Worm (Caenorhabditis elegans): ENCODE results near the gene F46C5.10.

F46C5.10 gene

DNA sequence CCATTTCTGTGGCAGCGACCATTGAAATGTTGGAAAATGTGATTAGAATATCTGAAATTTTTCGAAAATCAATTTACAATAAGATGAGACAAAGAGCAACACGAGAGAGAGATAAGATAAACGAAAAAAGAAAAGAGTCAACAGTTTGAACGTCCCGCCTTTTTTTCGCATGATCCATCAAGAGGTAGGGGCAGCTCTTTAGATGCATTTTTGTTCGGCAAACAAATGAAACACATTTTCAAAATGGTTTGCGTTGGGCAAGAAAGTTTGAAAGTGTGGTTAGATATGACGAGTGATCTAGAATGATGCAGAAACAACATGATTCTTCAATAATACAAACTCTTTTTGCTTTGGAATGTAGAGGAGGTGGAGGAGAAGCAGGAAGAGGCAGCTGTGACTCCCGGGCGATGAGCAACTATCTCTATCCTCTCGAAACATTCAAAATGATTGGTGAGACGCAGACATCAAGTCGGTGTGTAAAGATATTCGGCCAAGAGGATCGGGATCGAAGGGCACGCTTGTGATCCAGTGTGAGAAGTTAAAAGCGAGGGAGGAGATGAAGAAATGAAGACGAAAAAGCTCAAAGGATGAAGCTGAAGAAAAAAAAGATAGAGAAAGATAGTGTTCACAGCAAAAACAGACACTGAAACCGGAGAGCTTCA, 25.8 kb upstream of the F46C5.10 start, which contains the start of gene F46C5.6:
TSS of gene F46C5.6 (minus strand) at position 51 of the 662 bp plus-strand sequence.
- TF ChIP-seq alr-1 (tag; optimal IDR thresholded peaks at IDR 0.05; ENCODE audit: borderline replicate concordance) (no peak), grh-1 (GFP tag; IDR thresholded peaks at IDR 0.05) (no peak), ceh-88 (GFP tag; IDR thresholded peaks at IDR 0.05) (no peak), hlh-17 (GFP tag; optimal IDR thresholded peaks at IDR 0.05; ENCODE audit: borderline replicate concordance) (no peak), ceh-82 (tag; optimal IDR thresholded peaks at IDR 0.05) (no peak), nhr-28 (tag; optimal IDR thresholded peaks at IDR 0.05) (no peak), lin-39 (tag; optimal IDR thresholded peaks at IDR 0.05) (no peak), nhr-71 (tag; optimal IDR thresholded peaks at IDR 0.05) (peak; percentile 73), snu-23 (GFP tag; optimal IDR thresholded peaks at IDR 0.05) (peak; percentile 45), aly-2 (tag; optimal IDR thresholded peaks at IDR 0.05) (no peak), elt-2 (tag; optimal IDR thresholded peaks at IDR 0.05) (no peak), nhr-11 (tag; optimal IDR thresholded peaks at IDR 0.05) (no peak), unc-130 (tag; optimal IDR thresholded peaks at IDR 0.05) (no peak), hlh-4 (tag; optimal IDR thresholded peaks at IDR 0.05) (no peak), nhr-47 (tag; optimal IDR thresholded peaks at IDR 0.05) (no peak), isw-1 (GFP tag; IDR thresholded peaks at IDR 0.05) (no peak), dsc-1 (tag; optimal IDR thresholded peaks at IDR 0.05) (peak; percentile 53), ztf-11 (tag; optimal IDR thresholded peaks at IDR 0.05) (no peak), nhr-12 (tag; optimal IDR thresholded peaks at IDR 0.05) (no peak), swsn-7 (tag; optimal IDR thresholded peaks at IDR 0.05) (peak; percentile 9), nhr-20 (tag; optimal IDR thresholded peaks at IDR 0.05) (peak; percentile 39), lsy-2 (tag; optimal IDR thresholded peaks at IDR 0.05) (peak in 1 of 2 experiments; percentile 40), elt-3 (tag; optimal IDR thresholded peaks at IDR 0.05) (no peak), rnt-1 (tag; optimal IDR thresholded peaks at IDR 0.05) (peak; percentile 66), unc-86 (tag; optimal IDR thresholded peaks at IDR 0.05) (no peak), lin-14 (GFP tag; optimal IDR thresholded peaks at IDR 0.05) (peak; percentile 83), zip-4 (GFP tag; optimal IDR thresholded peaks at IDR 0.05) (no peak), blmp-1 (tag; optimal IDR thresholded peaks at IDR 0.05) (no peak), pqm-1 (tag; optimal IDR thresholded peaks at IDR 0.05) (no peak), efl-1 (optimal IDR thresholded peaks at IDR 0.05) (peak in 1 of 2 experiments; percentile 10), efl-1 (GFP tag; optimal IDR thresholded peaks at IDR 0.05 in 1 of 2) (no peak), lin-35 (GFP tag; optimal IDR thresholded peaks at IDR 0.05) (peak in 1 of 2 experiments; percentile 13), fkh-8 (tag; optimal IDR thresholded peaks at IDR 0.05) (no peak), tlp-1 (tag; optimal IDR thresholded peaks at IDR 0.05) (no peak), unc-98 (GFP tag; IDR thresholded peaks at IDR 0.05) (no peak), xbp-1 (tag; optimal IDR thresholded peaks at IDR 0.05) (no peak), vab-15 (tag; optimal IDR thresholded peaks at IDR 0.05) (no peak), tbx-2 (tag; optimal IDR thresholded peaks at IDR 0.05) (peak; percentile 19), nhr-77 (tag; optimal IDR thresholded peaks at IDR 0.05) (no peak), C16A3.4 (tag; optimal IDR thresholded peaks at IDR 0.05) (no peak), nhr-76 (tag; optimal IDR thresholded peaks at IDR 0.05) (no peak), nhr-19 (GFP tag; conservative IDR thresholded peaks at IDR 0.05) (peak; percentile 30; the same call in 1 of the 2 replicates)

DNA sequence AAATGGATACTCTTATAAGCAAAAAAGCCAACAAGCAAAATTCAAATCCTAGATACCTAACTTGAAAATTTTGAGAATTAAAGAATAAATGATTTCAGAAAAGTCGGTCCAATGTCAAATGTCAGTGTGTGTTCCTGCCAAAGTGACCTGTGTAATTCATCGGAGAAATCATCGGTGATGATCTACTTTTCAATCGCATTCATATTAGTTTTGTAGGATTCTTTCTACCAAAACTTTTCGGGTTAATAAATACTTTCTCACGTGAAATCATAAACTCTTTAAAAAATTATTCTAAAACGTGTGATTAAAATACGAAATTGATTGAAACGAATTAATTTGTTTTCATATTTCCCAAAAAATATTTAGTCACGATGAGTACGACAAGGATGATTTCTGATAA, 20.2 kb upstream of the F46C5.10 start, which contains the start of gene F46C5.7:
TSS of gene F46C5.7 (plus strand) at position 301 of the 400 bp plus-strand sequence.
- TF ChIP-seq mdl-1 (tag; optimal IDR thresholded peaks at IDR 0.05): no peak
- TF ChIP-seq ztf-4 (tag; optimal IDR thresholded peaks at IDR 0.05): no peak
- TF ChIP-seq hlh-17 (GFP tag; optimal IDR thresholded peaks at IDR 0.05; ENCODE audit: borderline replicate concordance): no peak
- no peak for TF ChIP-seq pax-3 (tag; optimal IDR thresholded peaks at IDR 0.05)

Data from whole organism, L1 larva.